Fruit fly (Drosophila melanogaster) whole organism, pupa: Measurements from ENCODE around the gene nrv2.

Experiments used
- CG10348 ChIP-seq: fragments of 200-800 bp; sonication (Bioruptor generic); IDR thresholded peaks from 2 replicates; pipeline ENCODE4 v1.3.6; 2022; ENCODE audit warnings: missing biosample characterization, missing genetic modification characterization
- CG12605 ChIP-seq: fragments of 200-800 bp; sonication (Bioruptor generic); IDR thresholded peaks from 2 replicates; pipeline ENCODE4 v1.3.6; 2022; ENCODE audit warnings: missing biosample characterization, missing genetic modification characterization
- CG13204 ChIP-seq: fragments of 200-800 bp; sonication (Bioruptor generic); optimal IDR thresholded peaks from 2 replicates; lab custom pipeline; 2018; ENCODE audit warnings: missing biosample characterization, mild to moderate bottlenecking, missing genetic modification characterization, moderate library complexity
- CG14655 ChIP-seq: fragments of 200-800 bp; sonication (Bioruptor generic); optimal IDR thresholded peaks from 3 replicates; lab custom pipeline; 2017; ENCODE audit warnings: mild to moderate bottlenecking, missing biosample characterization, missing genetic modification reagents, missing genetic modification characterization
- CG15710 ChIP-seq: fragments of 200-800 bp; sonication (Bioruptor generic); optimal IDR thresholded peaks from 2 replicates; lab custom pipeline; 2018; ENCODE audit warnings: missing biosample characterization, mild to moderate bottlenecking, missing genetic modification characterization, moderate library complexity
- CG17806 ChIP-seq: fragments of 200-800 bp; sonication (Bioruptor generic); optimal IDR thresholded peaks from 2 replicates; lab custom pipeline; 2018; ENCODE audit warnings: missing biosample characterization, mild to moderate bottlenecking, missing genetic modification characterization, moderate library complexity
- CG32121 ChIP-seq: fragments of 200-800 bp; sonication (Bioruptor generic); IDR thresholded peaks from 2 replicates; pipeline ENCODE4 v1.3.6; 2022; ENCODE audit warnings: missing biosample characterization, missing genetic modification characterization
- CG34367 ChIP-seq: fragments of 200-800 bp; sonication (Bioruptor generic); optimal IDR thresholded peaks from 2 replicates; lab custom pipeline; 2018; ENCODE audit warnings: missing biosample characterization, mild to moderate bottlenecking, missing genetic modification characterization
- CG4496 ChIP-seq: fragments of 200-800 bp; sonication (Bioruptor generic); IDR thresholded peaks from 3 replicates; pipeline ENCODE4 v1.3.6; 2022; ENCODE audit warnings: missing biosample characterization, missing genetic modification characterization
- CG8301 ChIP-seq: fragments of 200-800 bp; sonication (Bioruptor generic); optimal IDR thresholded peaks from 2 replicates; lab custom pipeline; 2018; ENCODE audit warnings: missing biosample characterization, mild to moderate bottlenecking, missing genetic modification characterization
- CG9948 ChIP-seq: fragments of 200-800 bp; sonication (Bioruptor generic); optimal IDR thresholded peaks from 2 replicates; lab custom pipeline; 2018; ENCODE audit warnings: missing biosample characterization, mild to moderate bottlenecking, missing genetic modification characterization, moderate library complexity
- D1 ChIP-seq: fragments of 200-800 bp; sonication (Bioruptor generic); optimal IDR thresholded peaks from 2 replicates; lab custom pipeline; 2018; ENCODE audit warnings: missing biosample characterization, mild to moderate bottlenecking, missing genetic modification characterization, moderate library complexity
- EcR ChIP-seq: fragments of 200-800 bp; sonication (Bioruptor generic); optimal IDR thresholded peaks from 3 replicates; lab custom pipeline; 2019; ENCODE audit warnings: missing biosample characterization, missing genetic modification characterization, mild to moderate bottlenecking, moderate library complexity, missing genetic modification reagents
- Ets98B ChIP-seq: fragments of 200-800 bp; sonication (Bioruptor generic); IDR thresholded peaks from 2 replicates; pipeline ENCODE4 v1.3.6; 2022; ENCODE audit warnings: missing biosample characterization, missing genetic modification characterization
- Pif1A ChIP-seq: fragments of 200-800 bp; sonication (Bioruptor generic); optimal IDR thresholded peaks from 3 replicates; lab custom pipeline; 2016; ENCODE audit warnings: missing biosample characterization, missing genetic modification characterization
- Pif1B ChIP-seq: fragments of 200-800 bp; sonication (Bioruptor generic); optimal IDR thresholded peaks from 3 replicates; lab custom pipeline; 2016; ENCODE audit warnings: missing biosample characterization, missing genetic modification characterization
- Snoo ChIP-seq: fragments of 200-800 bp; sonication (Bioruptor generic); optimal IDR thresholded peaks from 3 replicates; lab custom pipeline; 2017; ENCODE audit warnings: missing biosample characterization, mild to moderate bottlenecking, missing genetic modification characterization, inconsistent platforms
- fd96Ca ChIP-seq: fragments of 200-800 bp; sonication (Bioruptor generic); IDR thresholded peaks from 3 replicates; pipeline ENCODE4 v1.3.6; 2022; ENCODE audit warnings: missing biosample characterization, missing genetic modification characterization
- gl ChIP-seq: fragments of 200-800 bp; sonication (Bioruptor generic); optimal IDR thresholded peaks from 2 replicates; lab custom pipeline; 2018; ENCODE audit warnings: missing biosample characterization, mild to moderate bottlenecking, missing genetic modification characterization
- rn ChIP-seq: fragments of 200-800 bp; sonication (Bioruptor generic); IDR thresholded peaks from 2 replicates; pipeline ENCODE4 v1.3.6; 2022; ENCODE audit warnings: missing biosample characterization, missing genetic modification characterization

The nrv2 gene

dm6 chr2L:6827558-6828122 is 29.0 kb upstream of the nrv2 start:
- TF ChIP-seq rn (GFP tag; lab: Robert Waterston, UW) (no peak), CG4496 (GFP tag; lab: Robert Waterston, UW) (no peak), D1 (tag; lab: Kevin White, UChicago) (no peak)

dm6 chr2L:6826298-6826697 is 27.6 kb upstream of the nrv2 start:
- TF ChIP-seq CG14655 (GFP tag; lab: Kevin White, UChicago) (no peak), fd96Ca (GFP tag; lab: Robert Waterston, UW) (no peak), CG10348 (GFP tag; lab: Robert Waterston, UW) (no peak), rn (GFP tag; lab: Robert Waterston, UW) (no peak), CG4496 (GFP tag; lab: Robert Waterston, UW) (no peak), Snoo (no peak)
- TF ChIP-seq, all 21 proteins: peak for 0

dm6 chr2L:6822044-6822443 is 23.4 kb upstream of the nrv2 start:
- TF ChIP-seq CG32121 (GFP tag; lab: Robert Waterston, UW) = no peak
- no peak for TF ChIP-seq fd96Ca (GFP tag; lab: Robert Waterston, UW)
- no peak for TF ChIP-seq Pif1B (GFP tag; lab: Kevin White, UChicago)

- TF ChIP-seq EcR (GFP tag; lab: Kevin White, UChicago) (no peak), CG8301 (tag; lab: Kevin White, UChicago) (no peak), Snoo (no peak), CG4496 (GFP tag; lab: Robert Waterston, UW) (peak; percentile 33; the same call in 1 of the 3 replicates), CG34367 (tag; lab: Kevin White, UChicago) (no peak), CG9948 (tag; lab: Kevin White, UChicago) (no peak), rn (GFP tag; lab: Robert Waterston, UW) (no peak), CG13204 (peak; percentile 9)
These were observed 23.0 kb upstream of the nrv2 start, which contains the start of gene sens-2 for dm6 chr2L:6821631-6822030. sens-2 (plus strand) TSS chr2L:6821934.

dm6 chr2L:6819230-6820049 is 20.8 kb upstream of the nrv2 start:
- TF ChIP-seq CG34367 (tag; lab: Kevin White, UChicago) = no peak
- no peak for TF ChIP-seq Snoo
- TF ChIP-seq CG4496 (GFP tag; lab: Robert Waterston, UW) = no peak
- no peak for TF ChIP-seq Ets98B (GFP tag; lab: Robert Waterston, UW)
- TF ChIP-seq Pif1B (GFP tag; lab: Kevin White, UChicago) = no peak
- TF ChIP-seq CG14655 (GFP tag; lab: Kevin White, UChicago) = no peak
- TF ChIP-seq CG32121 (GFP tag; lab: Robert Waterston, UW) = no peak
- TF ChIP-seq EcR (GFP tag; lab: Kevin White, UChicago) = no peak
- TF ChIP-seq D1 (tag; lab: Kevin White, UChicago) = no peak
- no peak for TF ChIP-seq CG10348 (GFP tag; lab: Robert Waterston, UW)

dm6 chr2L:6818357-6818756 is 19.7 kb upstream of the nrv2 start:
- TF ChIP-seq CG9948 (tag; lab: Kevin White, UChicago) = no peak
- no peak for TF ChIP-seq Pif1B (GFP tag; lab: Kevin White, UChicago)
- no peak for TF ChIP-seq rn (GFP tag; lab: Robert Waterston, UW)
- TF ChIP-seq CG17806 (tag; lab: Kevin White, UChicago) = no peak
- TF ChIP-seq CG10348 (GFP tag; lab: Robert Waterston, UW) = no peak

- TF ChIP-seq CG4496 (GFP tag; lab: Robert Waterston, UW) (peak; percentile 30; the same call in 1 of the 3 replicates), CG10348 (GFP tag; lab: Robert Waterston, UW) (no peak), CG17806 (tag; lab: Kevin White, UChicago) (no peak)
These were observed 18.8 kb upstream of the nrv2 start for dm6 chr2L:6817493-6817892.

dm6 chr2L:6805783-6806182 is 7.1 kb upstream of the nrv2 start, which contains the start of gene CG17375:
CG17375 (minus strand) TSS chr2L:6805792.
- TF ChIP-seq CG9948 (tag; lab: Kevin White, UChicago) = no peak
- no peak for TF ChIP-seq CG10348 (GFP tag; lab: Robert Waterston, UW)
- no peak for TF ChIP-seq CG13204
- no peak for TF ChIP-seq gl (tag; lab: Kevin White, UChicago)
- TF ChIP-seq CG17806 (tag; lab: Kevin White, UChicago) = no peak
- TF ChIP-seq EcR (GFP tag; lab: Kevin White, UChicago) = no peak
- TF ChIP-seq rn (GFP tag; lab: Robert Waterston, UW) = no peak
- TF ChIP-seq Pif1A (GFP tag; lab: Kevin White, UChicago) = no peak
- no peak for TF ChIP-seq CG8301 (tag; lab: Kevin White, UChicago)
- TF ChIP-seq CG32121 (GFP tag; lab: Robert Waterston, UW) = no peak
- TF ChIP-seq D1 (tag; lab: Kevin White, UChicago) = no peak
- TF ChIP-seq CG15710 (tag; lab: Kevin White, UChicago) = no peak
- TF ChIP-seq CG12605 (GFP tag; lab: Robert Waterston, UW) = no peak
